Fruit fly (Drosophila melanogaster) whole organism: ENCODE measurements around the gene Myo28B1.

Source experiments
- CG8478 ChIP-seq: fragments of >200 bp; optimal IDR thresholded peaks from 2 replicates; lab custom pipeline; 2018; ENCODE audit warnings: inconsistent platforms
- Dll ChIP-seq: fragments of >200 bp; optimal IDR thresholded peaks from 2 replicates; lab custom pipeline; 2017
- pan ChIP-seq: fragments of >200 bp; optimal IDR thresholded peaks from 2 replicates; lab custom pipeline; 2017
- psq ChIP-seq: fragments of >200 bp; optimal IDR thresholded peaks from 2 replicates; lab custom pipeline; 2017
- usp ChIP-seq: fragments of >200 bp; optimal IDR thresholded peaks from 2 replicates; lab custom pipeline; 2017; ENCODE audit warnings: missing biosample characterization, missing genetic modification characterization, mixed read lengths

DNA sequence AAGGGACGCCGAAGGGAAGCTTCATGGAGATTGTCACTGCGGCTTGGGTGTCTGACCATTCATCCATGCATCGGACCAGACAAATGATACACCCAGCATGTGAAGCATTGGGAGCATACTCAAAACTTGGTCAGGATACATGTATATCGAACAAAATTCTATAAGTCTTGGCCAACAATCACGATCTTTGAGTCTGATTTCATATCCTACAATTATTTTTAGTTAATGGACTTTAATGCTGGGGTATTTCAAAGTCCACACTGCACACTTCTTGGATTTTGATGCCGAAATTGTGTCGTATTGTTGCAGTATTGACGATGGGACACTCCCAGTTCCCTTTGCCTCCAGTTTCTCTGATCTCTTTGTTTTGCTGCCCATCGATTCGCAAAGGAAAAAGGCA lies 46.6 kb upstream of the Myo28B1 start:
- TF ChIP-seq pan (lab: Kevin White, UChicago) (no peak), usp (GFP tag; lab: Kevin White, UChicago) (no peak), psq (lab: Kevin White, UChicago) (no peak), CG8478 (no peak), Dll (lab: Kevin White, UChicago) (no peak)
